Fruit fly (Drosophila melanogaster) ovary, adult (tissue): ENCODE results near the gene Cyp9f3.

Source experiments
- CG17801 ChIP-seq: fragments of 200-800 bp; optimal IDR thresholded peaks from 2 replicates; lab custom pipeline; 2019; ENCODE audit warnings: missing biosample characterization, mild to moderate bottlenecking, missing genetic modification characterization, moderate library complexity; ENCODE audit not compliant: partially characterized antibody

Gene Cyp9f3

DNA sequence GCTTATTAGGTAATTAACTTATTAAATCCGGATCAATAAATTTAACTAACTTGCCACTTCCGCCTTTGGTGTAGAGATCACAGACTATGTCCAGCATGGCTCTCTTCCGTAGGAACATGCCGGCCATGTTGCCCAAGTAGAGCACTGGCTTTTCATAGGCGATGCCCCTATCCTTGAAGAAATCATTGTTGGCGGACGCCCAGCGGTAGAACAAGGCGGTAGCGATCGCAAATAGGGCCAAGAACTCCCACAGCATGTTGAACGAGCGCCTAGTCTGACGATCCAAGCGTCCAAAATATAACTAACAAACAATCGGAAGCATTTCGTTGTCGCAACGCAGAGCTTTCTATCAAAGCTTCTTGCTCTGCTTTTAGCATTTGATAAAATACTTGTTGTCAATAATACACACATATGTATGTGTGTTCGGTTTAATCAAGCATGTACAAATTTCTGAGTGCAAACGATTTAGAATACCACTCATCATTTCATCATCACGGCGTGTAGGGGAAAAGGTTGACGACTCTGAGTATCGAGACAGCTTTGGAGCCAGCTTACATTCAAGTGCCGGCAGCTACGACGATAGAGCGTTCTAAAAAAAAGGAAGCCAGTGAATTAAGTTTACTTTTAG, at the start of gene Cyp9f3:
Cyp9f3 (minus strand) TSS at position 310 of the 628 bp plus-strand sequence.
- no peak for TF ChIP-seq CG17801

DNA sequence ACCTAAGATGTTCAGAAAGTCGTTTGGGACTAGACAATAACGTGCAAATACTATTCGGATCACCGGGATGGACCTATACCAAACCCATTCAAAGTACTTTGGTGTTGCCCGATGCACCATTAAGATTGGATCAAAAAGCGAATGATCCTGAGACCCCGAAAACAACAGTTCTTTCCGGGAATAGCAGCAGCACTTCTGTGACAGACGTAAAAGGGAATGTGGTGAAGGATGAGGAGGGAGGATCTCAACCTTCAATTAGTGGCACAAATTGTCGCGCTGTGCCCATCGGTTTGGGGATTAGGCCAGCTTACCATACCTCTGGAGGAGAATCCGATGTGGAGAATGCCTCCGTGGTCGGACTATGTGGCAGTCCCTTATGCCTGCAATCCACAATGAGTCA, 49.6 kb upstream of the Cyp9f3 start:
- TF ChIP-seq CG17801, result no peak

DNA sequence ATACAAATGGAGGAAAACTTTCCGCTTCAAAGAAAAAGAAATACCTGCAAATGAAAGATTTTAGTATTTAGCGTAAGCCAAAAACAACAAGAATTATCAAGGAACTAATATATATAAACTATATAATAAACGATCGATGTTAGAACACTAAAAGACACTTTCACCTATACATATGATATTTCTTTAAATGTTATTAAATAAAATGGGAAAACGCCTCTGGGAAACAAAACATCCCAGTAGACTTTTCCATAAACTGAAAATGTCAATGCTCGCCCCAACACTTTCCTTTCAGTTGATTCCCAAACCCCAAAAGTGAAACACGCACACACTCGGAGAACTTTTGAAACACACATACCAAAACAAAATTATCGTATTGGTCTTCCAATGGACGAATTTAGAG, 48.6 kb upstream of the Cyp9f3 start, which contains the start of gene vrs:
vrs (plus strand) TSS at position 301 of the 400 bp plus-strand sequence.
- TF ChIP-seq CG17801, result no peak

DNA sequence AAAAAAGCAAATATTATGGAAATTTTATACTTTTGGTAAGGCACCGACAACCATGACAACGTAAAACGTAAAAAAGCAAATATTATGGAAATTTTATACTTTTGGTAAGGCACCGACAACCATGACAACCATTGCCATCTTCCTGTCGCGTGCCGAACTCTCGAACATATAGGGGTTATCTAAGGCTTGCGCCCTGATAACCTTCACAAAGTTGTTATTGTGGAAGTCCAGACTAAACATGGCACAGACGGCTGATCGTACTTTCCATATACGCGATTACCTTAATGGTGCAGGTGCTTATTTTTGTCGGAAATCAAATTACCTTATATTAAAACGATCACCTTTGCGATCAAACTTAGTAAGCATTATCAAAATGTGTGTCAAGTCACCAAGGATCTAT, 46.7 kb upstream of the Cyp9f3 start:
- TF ChIP-seq CG17801, result no peak

DNA sequence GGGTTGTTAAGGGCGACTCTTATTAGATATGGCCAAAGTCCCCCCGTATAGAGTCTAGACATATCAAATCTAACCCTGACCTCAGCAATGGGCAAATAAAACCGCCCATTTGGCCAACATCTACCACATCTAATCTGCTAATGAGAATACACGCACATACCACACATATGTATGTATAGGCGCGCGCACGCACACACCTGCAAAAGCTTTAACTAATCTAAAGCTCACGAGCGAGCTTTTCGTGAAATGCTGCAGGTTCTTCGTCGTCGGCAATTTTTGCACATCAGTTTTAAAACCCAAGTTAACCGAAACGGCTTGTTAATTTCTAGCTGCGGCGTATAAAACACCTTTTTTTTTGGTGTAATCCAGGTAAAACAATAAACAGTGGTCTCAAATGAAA, 45.0 kb upstream of the Cyp9f3 start:
- no peak for TF ChIP-seq CG17801

DNA sequence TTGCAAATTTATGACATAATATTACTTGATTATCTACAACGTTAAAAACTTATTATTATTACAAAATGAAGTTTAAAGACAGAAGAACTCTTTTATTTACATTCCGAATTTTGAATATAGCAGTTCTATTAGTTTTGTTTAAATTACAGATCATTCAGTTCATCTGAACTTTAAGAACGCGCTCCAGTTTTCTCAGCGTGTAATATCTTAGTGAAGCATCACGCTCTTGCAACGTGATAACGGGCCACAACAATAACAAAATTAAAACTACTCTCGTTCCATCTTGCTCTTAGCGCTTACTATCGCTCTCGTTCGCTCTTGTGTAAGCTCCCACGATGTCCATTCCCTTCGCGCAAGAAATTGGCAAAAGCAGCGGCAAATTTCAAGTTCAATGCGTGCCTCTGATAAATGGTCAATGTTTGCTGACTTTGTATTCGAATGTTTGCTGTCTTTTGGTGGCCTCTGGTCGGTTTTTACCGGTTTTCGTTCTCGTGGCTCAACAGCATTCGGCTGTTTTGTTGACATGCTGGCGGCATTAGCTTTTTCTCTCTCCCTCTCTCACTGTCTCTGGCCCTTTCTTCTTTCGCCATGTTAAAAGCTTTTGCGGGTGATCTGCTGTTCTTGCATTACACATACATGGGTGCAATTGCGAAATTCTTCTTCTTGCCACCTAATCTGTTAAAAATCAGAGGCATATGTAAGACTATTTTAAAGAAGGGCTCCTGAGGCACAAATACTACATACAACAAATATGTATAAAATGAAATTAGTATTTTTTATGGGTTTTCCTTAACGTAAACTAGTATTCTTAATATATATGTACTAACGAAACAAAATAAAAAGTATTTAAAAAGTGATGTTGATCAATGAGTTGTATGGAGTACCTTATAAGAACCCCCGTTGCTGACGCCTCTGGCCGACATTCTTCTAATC, 44.1 kb upstream of the Cyp9f3 start:
- TF ChIP-seq CG17801, result peak; percentile 87

DNA sequence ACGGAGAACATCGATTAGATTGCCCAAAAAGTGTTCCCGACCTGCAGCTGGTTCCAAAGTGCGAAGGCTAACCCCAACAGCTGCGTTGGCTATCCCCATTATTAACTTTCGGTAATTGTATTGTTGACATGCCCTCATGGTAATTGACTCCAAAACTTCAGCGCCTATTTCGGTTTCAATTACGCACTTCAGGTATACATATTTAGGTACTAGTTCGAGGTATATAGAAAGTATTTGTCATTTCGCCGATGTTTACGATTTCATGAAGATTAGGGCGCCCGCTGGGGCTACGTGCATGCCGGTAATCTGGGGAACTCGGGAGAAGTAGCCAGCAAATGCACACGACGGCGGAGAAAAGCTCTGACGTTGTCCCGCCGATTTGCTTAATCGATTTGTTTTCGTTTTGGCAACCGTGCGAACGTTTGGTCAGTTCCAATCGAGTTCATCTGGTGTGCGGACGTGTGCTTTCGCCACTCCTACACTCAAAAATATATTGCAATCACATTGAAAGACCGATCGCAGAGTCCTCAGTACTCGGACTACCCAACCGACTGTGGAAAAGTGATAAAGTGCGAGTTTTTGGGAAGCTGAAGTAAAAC, 42.4 kb upstream of the Cyp9f3 start:
- TF ChIP-seq CG17801, result no peak

DNA sequence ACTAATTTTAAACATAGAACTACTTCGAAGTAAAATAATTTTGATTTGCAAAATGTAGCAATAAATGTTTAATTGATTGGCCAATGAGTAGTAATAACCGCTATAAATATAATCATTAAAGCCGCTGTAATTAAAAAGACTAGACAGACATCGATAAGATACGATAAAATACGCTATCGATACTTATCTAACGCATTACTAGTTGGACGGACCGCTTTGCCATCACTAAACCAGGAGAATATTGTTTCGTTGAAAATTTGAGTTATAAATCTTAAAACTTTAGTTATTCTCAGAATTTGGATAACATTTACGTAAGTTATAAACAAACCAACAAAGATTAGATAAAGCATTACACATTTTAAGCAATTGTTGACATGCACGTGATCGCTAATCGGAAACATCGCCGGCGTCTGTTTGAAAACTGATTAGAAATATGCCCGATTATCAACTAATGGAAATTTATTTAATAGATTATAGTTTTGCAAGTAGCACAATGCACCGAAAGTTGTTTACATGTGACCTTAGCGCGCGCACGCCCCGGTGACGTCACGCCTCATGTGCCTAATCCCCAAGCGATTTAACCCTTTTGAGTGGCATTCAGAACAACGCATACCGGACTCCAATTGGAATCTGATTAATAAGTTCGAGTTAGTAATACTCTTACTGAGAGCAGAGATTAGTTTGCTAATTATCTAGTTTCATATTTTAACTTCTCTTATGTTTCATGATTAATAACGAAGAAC, 40.8 kb upstream of the Cyp9f3 start, which contains the start of gene Desat1:
Desat1 (plus strand) TSS at position 200 of the 743 bp plus-strand sequence.
- peak; percentile 3 for TF ChIP-seq CG17801

DNA sequence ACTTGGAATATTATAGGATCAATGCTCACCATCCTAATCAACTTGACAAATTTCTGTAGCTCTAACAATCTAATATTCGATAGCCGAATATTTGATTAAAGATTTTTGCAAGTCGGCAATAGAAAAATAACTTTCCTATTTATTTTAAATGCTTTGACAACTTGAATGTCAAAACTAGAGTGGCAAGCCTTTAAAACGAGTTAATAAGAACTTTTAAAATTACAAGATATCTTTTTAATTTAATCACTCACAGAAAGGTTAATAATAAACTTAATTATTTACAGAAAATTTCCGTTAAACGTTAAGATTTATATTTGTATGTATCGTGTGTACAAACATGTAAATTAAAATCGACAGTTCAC, 40.3 kb upstream of the Cyp9f3 start, which contains the start of the genes CG17207 and CG46427:
CG17207 (minus strand) TSS at position 101 of the 362 bp plus-strand sequence.
CG46427 (minus strand) TSS at position 101 of the 362 bp plus-strand sequence.
- TF ChIP-seq CG17801, result no peak

DNA sequence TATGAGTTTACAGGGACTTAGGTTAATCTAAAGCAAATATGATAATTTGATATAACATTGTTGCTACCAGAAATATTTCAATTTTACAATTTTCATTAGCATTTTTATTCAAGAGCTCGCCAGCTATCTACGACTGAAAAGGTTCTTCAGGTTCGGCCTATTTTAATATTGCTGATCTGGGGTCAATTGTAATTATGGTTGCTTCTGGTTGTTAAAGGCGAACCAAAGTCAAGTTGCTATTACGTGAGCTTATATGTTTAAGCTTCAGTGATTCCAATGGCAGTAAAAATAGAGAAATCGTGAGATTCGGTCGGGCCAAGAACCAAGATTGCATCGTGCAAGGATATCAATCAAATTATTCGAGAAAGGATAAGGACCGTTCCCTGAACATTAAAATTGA, 37.2 kb upstream of the Cyp9f3 start, which contains the start of gene Desat2:
Desat2 (plus strand) TSS at position 301 of the 400 bp plus-strand sequence.
- no peak for TF ChIP-seq CG17801

DNA sequence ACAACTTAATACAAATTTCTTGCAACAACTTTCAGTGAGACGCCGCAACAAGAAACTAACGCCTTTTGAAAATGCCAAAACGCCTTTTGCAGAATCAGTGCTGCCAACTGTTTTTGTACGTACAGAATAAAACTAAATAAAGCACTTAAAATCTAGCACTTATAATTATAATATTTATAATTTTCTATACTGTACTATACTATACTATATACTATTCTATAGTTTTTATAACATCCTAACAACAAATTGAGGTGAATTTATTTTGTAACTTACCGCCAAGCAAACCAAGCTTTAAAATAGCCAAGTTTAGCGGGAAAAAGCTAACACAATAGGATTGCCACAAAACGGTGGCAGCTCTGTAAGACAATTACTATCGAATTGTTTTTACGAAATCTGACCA, 35.0 kb upstream of the Cyp9f3 start, which contains the start of the genes Aos1 and Srlp:
Aos1 (minus strand) TSS at position 59 of the 400 bp plus-strand sequence.
Srlp (plus strand) TSS at position 335 of the 400 bp plus-strand sequence.
- TF ChIP-seq CG17801, result peak; percentile 52

DNA sequence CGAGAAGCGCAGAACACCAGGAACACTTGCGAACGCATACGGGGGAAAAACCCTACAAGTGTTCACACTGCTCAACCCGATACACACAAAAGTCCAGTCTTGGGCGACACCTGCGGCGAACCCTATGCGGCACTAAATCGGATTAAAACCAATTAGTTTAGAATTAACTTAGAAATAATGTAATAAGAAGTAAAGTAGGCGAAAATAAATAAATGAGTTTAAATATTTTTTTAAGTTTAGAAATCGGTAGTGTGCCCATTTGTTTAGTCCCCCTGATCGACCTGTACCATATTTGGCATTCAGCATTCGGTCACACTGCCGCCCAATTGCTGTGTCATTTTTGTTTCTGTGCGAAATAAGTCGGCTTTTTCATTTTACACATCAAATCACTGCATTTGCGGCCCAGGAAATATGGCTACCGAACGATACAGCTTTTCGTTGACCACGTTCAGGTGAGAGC, 32.3 kb upstream of the Cyp9f3 start, which contains the start of gene Prosalpha2:
Prosalpha2 (plus strand) TSS at position 292 of the 460 bp plus-strand sequence.
- TF ChIP-seq CG17801, result peak; percentile 21

DNA sequence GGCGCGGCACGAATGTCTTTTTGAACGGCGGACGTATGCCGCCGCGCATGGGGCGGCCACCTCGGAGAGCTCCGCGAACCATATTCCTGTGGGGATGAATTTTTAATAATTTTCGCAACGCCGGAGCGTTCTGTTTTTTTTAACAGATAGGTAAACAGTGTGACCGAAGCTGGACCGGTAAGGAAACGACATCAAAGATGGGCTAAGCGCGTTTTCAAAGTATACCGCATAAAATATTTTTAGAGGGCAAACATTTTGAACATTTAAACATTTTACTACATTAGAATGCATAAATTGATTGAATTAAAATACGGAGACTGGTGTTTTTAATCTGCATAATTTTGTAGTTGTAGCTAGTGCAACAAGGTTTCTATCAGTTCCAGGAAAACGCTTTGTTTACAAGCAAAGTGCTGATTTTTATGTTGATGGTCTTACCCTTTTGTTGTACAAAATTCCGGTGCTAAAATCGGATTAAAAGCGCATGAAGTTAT, 30.4 kb upstream of the Cyp9f3 start, which contains the start of the genes CG5641 and CG5245:
CG5641 (minus strand) TSS at position 163 of the 491 bp plus-strand sequence.
CG5245 (plus strand) TSS at position 441 of the 491 bp plus-strand sequence.
- no peak for TF ChIP-seq CG17801

DNA sequence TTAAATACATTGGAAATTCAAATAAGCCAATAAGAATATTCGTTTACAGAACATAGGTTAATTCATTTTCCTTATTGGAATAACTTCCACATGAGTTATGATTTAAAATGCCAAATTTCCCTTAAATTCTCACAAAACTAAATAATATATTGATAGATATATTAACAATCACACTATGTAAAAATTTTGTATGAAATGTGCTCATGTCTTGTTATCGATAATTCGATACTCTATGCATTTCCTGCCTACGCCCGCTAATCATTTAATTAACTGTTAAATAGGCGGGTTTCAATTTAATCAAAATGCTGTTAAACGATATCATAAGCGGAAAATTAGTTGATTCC, 27.6 kb upstream of the Cyp9f3 start, which contains the start of gene NANS:
NANS (plus strand) TSS at position 269 of the 344 bp plus-strand sequence.
- TF ChIP-seq CG17801, result no peak
